Worm (Caenorhabditis elegans): ENCODE results near the gene fip-5.

The fip-5 gene

ce11 chrX:10302430-10302829 lies at the start of gene fip-5:
Gene fip-5, plus strand, starts transcription at chrX:10302741.
- no peak for TF ChIP-seq unc-62 (GFP tag; optimal IDR thresholded peaks at IDR 0.05)

- no peak for TF ChIP-seq unc-62 (GFP tag; optimal IDR thresholded peaks at IDR 0.05)
These were observed 49.8 kb upstream of the fip-5 start, which contains the start of gene C14H10.2 for ce11 chrX:10252781-10253180. Gene C14H10.2, minus strand, starts transcription at chrX:10252881.

ce11 chrX:10254068-10254467 lies 48.5 kb upstream of the fip-5 start:
- TF ChIP-seq unc-62 (GFP tag; optimal IDR thresholded peaks at IDR 0.05) = no peak

DNA sequence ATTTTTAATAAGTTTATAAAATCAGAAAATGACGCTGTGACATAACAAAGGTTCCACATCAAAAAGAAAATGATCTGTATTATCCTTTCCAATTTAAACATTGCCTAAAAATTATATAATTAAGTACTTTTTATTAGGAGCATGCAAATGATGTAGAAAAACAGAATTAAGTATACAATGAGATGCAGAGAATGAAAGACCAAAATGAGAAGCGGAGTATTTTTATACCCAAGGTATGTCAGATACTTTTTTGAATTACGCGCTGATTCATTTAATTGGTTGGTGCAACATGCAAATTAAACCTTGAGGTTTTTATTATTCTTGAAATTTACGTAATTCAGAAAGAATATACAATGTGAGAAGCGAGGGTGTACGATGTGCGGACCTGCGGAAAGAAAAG lies 42.5 kb upstream of the fip-5 start, which contains the start of gene C32A9.1:
TSS of gene C32A9.1 (minus strand) at position 101 of the 400 bp plus-strand sequence.
- TF ChIP-seq unc-62 (GFP tag; optimal IDR thresholded peaks at IDR 0.05) = no peak

- no peak for TF ChIP-seq unc-62 (GFP tag; optimal IDR thresholded peaks at IDR 0.05)
These were observed 40.2 kb upstream of the fip-5 start for ce11 chrX:10262299-10262698.

DNA sequence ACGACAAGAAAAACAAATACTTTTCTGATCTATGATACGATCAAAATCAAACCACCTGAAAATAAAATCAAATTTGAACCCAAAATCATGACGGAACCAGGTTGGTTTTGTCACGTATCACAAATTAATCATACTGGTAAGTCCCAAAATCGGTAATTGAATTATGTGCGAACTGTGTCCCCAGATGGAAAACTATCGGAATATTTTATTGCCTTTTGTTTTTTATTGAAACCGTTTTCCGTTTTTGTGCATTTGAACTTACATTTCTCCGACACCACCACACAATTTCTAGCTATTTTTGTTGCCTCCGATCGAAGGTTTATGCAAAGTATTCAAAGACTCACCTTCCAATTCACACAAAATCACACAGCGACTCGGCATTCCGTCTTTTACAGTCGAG lies 29.1 kb upstream of the fip-5 start, which contains the start of gene F41E7.2:
TSS of gene F41E7.2 (plus strand) at position 301 of the 400 bp plus-strand sequence.
- no peak for TF ChIP-seq unc-62 (GFP tag; optimal IDR thresholded peaks at IDR 0.05)

ce11 chrX:10274470-10274869 lies 28.1 kb upstream of the fip-5 start:
- TF ChIP-seq unc-62 (GFP tag; optimal IDR thresholded peaks at IDR 0.05) = no peak

- TF ChIP-seq unc-62 (GFP tag; optimal IDR thresholded peaks at IDR 0.05) = no peak
These were observed 25.4 kb upstream of the fip-5 start for ce11 chrX:10277118-10277517.

DNA sequence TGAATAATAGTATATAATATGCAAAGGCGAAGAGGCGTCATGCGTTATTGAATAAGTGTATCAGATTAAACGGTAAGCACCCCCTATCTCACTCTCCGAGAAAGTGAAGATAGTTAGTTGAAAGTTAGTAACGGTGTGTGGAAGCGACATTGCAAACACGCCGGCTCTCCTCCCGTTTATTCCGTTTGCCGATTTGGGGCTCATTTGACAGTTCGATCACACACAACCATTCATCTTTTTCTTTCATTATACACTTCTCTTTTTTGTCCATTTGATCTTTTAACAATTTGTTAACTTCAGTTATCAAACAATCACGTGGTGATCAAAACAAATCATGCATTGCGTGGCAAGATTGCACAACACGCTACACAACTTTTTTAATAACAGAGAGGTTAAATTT lies 23.2 kb upstream of the fip-5 start, which contains the start of gene slc-9B.1:
TSS of gene slc-9B.1 (plus strand) at position 301 of the 400 bp plus-strand sequence.
- no peak for TF ChIP-seq unc-62 (GFP tag; optimal IDR thresholded peaks at IDR 0.05)

DNA sequence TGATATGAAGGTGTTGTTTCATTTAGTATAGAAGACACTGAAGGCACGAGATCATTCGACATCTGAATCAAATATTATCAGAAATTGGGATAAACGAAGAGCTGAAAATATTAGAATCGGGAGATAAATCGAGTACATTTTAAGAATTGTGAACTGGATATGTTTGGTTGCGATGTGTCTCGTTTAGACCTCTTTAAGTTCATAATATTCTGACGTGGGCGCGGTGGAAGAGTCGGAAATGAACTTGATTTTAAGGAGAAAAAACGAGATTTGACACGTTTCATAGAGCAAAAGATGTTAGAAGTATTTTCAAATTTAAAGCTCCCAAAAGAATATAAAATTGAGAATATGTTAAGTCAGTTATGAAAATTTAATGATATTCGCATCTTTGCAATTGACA lies 16.9 kb upstream of the fip-5 start, which contains the start of gene npr-6:
TSS of gene npr-6 (minus strand) at position 101 of the 400 bp plus-strand sequence.
- no peak for TF ChIP-seq unc-62 (GFP tag; optimal IDR thresholded peaks at IDR 0.05)

- TF ChIP-seq unc-62 (GFP tag; optimal IDR thresholded peaks at IDR 0.05) = no peak
These were observed 5.1 kb upstream of the fip-5 start for ce11 chrX:10297410-10297809.

DNA sequence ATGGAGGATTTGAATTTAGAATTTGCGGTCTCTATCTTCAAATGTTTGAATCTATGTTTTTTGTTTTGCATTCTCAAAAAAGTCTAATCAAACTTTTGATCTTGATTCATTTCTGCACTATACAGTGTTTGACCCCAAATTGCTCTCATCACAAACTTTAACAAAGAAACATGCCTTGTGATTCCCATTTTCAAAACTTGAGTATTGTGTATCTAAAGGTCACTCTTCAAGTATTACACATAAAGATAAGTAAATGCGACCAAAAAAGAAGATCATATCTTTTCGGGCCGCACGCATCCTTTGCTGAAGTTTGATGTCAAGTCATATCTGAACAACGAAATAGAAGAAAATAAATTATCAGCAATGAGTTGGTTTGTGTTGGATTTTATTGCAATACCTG lies 621 bp upstream of the fip-5 start:
- TF ChIP-seq unc-62 (GFP tag; optimal IDR thresholded peaks at IDR 0.05) = no peak

- TF ChIP-seq unc-62 (GFP tag; optimal IDR thresholded peaks at IDR 0.05) = no peak
These were observed 1.6 kb downstream of the fip-5 start, which contains the start of gene fipr-21 for ce11 chrX:10304178-10304577. Gene fipr-21, plus strand, starts transcription at chrX:10304529.

- TF ChIP-seq unc-62 (GFP tag; optimal IDR thresholded peaks at IDR 0.05) = no peak
These were observed 3.7 kb downstream of the fip-5 start, which contains the start of gene cnc-8 for ce11 chrX:10306289-10306688. Gene cnc-8, plus strand, starts transcription at chrX:10306595.

DNA sequence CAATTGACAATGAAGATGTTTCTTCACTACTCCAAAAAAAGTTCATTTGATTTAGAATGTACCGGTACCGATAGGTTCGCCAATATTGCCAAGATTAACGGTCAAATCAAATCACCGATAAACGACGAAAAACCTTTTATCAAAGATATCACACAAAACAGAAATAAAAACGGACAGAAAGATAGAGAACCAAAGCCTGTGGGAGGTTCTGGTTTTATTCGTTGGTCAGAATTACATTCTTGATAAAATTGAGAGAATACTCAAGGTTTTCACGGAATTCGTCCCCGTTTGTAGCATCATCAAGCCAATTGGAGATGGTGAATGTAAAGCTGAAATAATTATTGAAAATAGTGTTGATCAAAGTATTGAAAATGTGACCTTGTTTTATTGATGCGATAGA lies 4.4 kb downstream of the fip-5 start:
- no peak for TF ChIP-seq unc-62 (GFP tag; optimal IDR thresholded peaks at IDR 0.05)

DNA sequence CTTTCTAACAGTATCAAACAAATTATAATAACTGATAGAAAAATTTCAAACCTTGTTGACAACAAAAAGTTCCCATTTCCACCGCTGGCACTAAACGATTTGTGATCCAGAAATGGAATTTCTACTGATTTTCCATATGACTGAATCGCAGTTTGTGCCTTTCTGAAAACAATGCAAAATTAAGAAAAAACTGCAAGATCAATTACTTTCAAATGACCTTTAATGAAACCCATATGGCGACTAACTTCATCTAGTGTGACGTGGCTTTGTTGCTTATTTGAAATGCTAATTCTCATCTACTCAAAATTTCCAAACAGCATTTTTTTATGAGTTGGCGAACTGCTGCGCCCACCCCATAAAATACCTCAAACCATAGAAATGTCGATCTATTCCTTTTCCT lies 5.0 kb downstream of the fip-5 start, which contains the start of gene F41E7.7:
TSS of gene F41E7.7 (plus strand) at position 301 of the 400 bp plus-strand sequence.
- TF ChIP-seq unc-62 (GFP tag; optimal IDR thresholded peaks at IDR 0.05) = no peak

DNA sequence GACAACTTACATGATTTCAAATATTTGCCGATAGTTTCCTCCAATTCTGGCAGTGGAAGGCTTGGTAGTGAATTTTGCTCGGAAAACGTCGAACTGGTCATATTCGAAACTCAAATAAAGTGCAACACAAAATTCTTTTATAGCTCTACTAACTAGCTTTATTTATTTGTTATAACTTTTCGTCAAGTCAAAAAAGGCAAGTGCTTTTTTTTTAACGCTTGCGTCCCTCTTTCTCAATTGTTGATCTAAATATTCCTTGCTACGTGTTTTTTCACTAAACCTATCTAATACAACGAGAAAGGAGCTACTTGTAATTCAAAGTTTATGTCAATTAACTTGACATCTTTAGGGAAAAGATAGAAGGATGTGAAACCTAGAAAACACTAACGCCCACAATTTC lies 7.8 kb downstream of the fip-5 start, which contains the start of gene F41E7.6:
TSS of gene F41E7.6 (minus strand) at position 101 of the 400 bp plus-strand sequence.
- TF ChIP-seq unc-62 (GFP tag; optimal IDR thresholded peaks at IDR 0.05) = no peak

ce11 chrX:10315905-10316304 lies 13.4 kb downstream of the fip-5 start, which contains the start of gene F41E7.9:
Gene F41E7.9, minus strand, starts transcription at chrX:10316005.
- TF ChIP-seq unc-62 (GFP tag; optimal IDR thresholded peaks at IDR 0.05) = no peak

Measured in whole organism, dauer.